Worm (Caenorhabditis elegans) whole organism, young adult: ENCODE results near the gene M199.136.
"Not testable (repeated sequence)": the region's sequence is repeated elsewhere in the genome, so short reads cannot be mapped to it uniquely, and the experiment has no call there.

Experiments used
- B0261.1 ChIP-seq: sonication (generic microtip); optimal IDR thresholded peaks from 2 replicates; lab custom pipeline; 2016; ENCODE audit warnings: mild to moderate bottlenecking, missing genetic modification characterization, moderate library complexity, missing compliant biosample characterization
- F10E7.11 ChIP-seq: sonication (generic microtip); optimal IDR thresholded peaks from 2 replicates; lab custom pipeline; 2017; ENCODE audit warnings: mild to moderate bottlenecking, missing genetic modification characterization, moderate library complexity, missing compliant biosample characterization
- F39B2.1 ChIP-seq: fragments of 200-800 bp; sonication (Bioruptor generic); IDR thresholded peaks from 2 replicates; pipeline ENCODE4 v1.3.6; 2022; ENCODE audit warnings: missing genetic modification reagents, missing genetic modification characterization, missing compliant biosample characterization
- F57C9.4 ChIP-seq: sonication (generic microtip); optimal IDR thresholded peaks from 2 replicates; lab custom pipeline; 2017; ENCODE audit warnings: mild to moderate bottlenecking, missing genetic modification characterization, missing compliant biosample characterization
- T26A5.8 ChIP-seq: sonication (generic microtip); optimal IDR thresholded peaks from 2 replicates; lab custom pipeline; 2016; ENCODE audit warnings: missing genetic modification characterization, missing compliant biosample characterization
- ceh-100 ChIP-seq: fragments of 200-800 bp; sonication (Bioruptor generic); IDR thresholded peaks from 2 replicates; pipeline ENCODE4 v1.3.6; 2022; ENCODE audit warnings: missing genetic modification reagents, missing genetic modification characterization, missing compliant biosample characterization
- ceh-40 ChIP-seq: fragments of 200-800 bp; sonication (Bioruptor generic); IDR thresholded peaks from 2 replicates; pipeline ENCODE4 v1.3.6; 2022; ENCODE audit warnings: missing genetic modification characterization, missing compliant biosample characterization
- efl-1 ChIP-seq: fragments of 150-350 bp; optimal IDR thresholded peaks from 2 replicates; lab custom pipeline; 2014; ENCODE audit warnings: missing biosample characterization, missing genetic modification reagents, missing genetic modification characterization
- hmg-1.2 ChIP-seq: fragments of 200-800 bp; sonication (Bioruptor generic); IDR thresholded peaks from 2 replicates; pipeline ENCODE4 v1.3.6; 2022; ENCODE audit warnings: missing genetic modification reagents, missing genetic modification characterization, missing compliant biosample characterization
- hmg-20 ChIP-seq: fragments of 200-800 bp; sonication (Bioruptor generic); IDR thresholded peaks from 2 replicates; pipeline ENCODE4 v1.3.6; 2022; ENCODE audit warnings: missing genetic modification reagents, missing genetic modification characterization, missing compliant biosample characterization
- let-607 ChIP-seq, 2 experiments: fragments of 200-800 bp in 1 of 2; sonication (Bioruptor generic) in 1 of 2; sonication (generic microtip) in 1 of 2; optimal IDR thresholded peaks; 2 replicates each; lab custom pipeline; 2016 to 2018; ENCODE audit warnings: mild to moderate bottlenecking in 2 of 2, missing compliant biosample characterization in 2 of 2, missing genetic modification characterization in 2 of 2, moderate library complexity in 2 of 2, missing genotype in 1 of 2
- nhr-120 ChIP-seq: fragments of 200-800 bp; sonication (Bioruptor generic); IDR thresholded peaks from 2 replicates; pipeline ENCODE4 v1.3.6; 2022; ENCODE audit warnings: missing genetic modification characterization, missing compliant biosample characterization
- pbrm-1 ChIP-seq: fragments of 200-800 bp; sonication (Bioruptor generic); IDR thresholded peaks from 2 replicates; pipeline ENCODE4 v1.3.6; 2022; ENCODE audit warnings: missing genetic modification reagents, missing genetic modification characterization, missing compliant biosample characterization
- tbp1 ChIP-seq: fragments of 200-800 bp; sonication (Bioruptor generic); optimal IDR thresholded peaks from 2 replicates; lab custom pipeline; 2018; ENCODE audit warnings: mild to moderate bottlenecking, missing genetic modification characterization, missing compliant biosample characterization

- not testable (repeated sequence) for TF ChIP-seq efl-1 (GFP tag; lab: Kevin White, UChicago); B0261.1 (tag; lab: Kevin White, UChicago); let-607 (tag; optimal IDR thresholded peaks at IDR 0.05; lab: Kevin White, UChicago); tbp1 (GFP tag; lab: Kevin White, UChicago); ceh-100 (GFP tag; lab: Robert Waterston, UW); nhr-120; pbrm-1 (GFP tag; lab: Robert Waterston, UW); T26A5.8 (tag; lab: Kevin White, UChicago); F39B2.1; ceh-40; F57C9.4 (tag; lab: Kevin White, UChicago); hmg-1.2; hmg-20 (GFP tag; lab: Robert Waterston, UW); F10E7.11 (tag; lab: Kevin White, UChicago)
These were observed 15.4 kb downstream of the M199.136 start, which contains the start of gene M199.8 for ce11 chrIV:15133899-15134298.
